Fruit fly (Drosophila melanogaster): ENCODE results near the gene eIF3l.

The eIF3l gene

DNA sequence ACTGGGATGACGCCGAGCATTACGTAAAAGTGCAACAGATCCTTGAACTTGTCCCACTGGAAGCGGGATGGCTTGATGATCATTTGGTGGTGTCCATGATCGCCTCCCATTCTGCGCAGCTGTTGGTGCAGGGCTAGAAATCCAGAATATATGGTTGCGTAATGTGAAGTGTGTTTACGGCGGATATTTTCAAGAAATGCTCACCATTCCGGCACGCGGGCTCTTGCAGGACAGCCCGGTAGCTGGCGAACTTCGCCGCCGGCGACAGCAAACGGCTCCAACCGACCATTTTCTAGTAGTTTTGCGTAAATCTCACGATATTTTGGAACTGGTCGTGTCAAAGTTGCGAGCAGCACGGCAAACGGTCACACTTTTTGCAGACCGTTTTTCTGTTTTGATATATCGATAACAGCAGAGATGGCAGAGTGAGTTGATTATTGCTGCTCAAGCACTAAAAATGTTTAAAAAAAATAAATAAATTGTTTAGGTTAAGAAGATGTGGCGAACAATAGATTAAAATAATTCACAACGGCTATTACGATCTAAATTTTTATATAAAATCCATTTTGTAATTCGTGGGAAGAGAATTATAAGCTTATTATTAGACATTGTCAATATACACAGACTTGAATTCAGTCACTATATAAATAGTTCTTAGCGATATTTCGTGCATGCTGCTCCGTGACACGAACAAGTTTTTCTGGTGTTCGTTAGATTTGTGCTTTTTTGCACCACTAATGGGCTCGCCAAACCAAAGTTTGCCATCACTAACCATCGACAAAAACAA is 7.6 kb downstream of the eIF3l start, which contains the start of the genes ND-SGDH and RhoGAP68F:
Gene ND-SGDH (minus strand): TSS at position 472 of the 787 bp plus-strand sequence.
Gene RhoGAP68F (plus strand): TSS at position 756 of the 787 bp plus-strand sequence.
- peak; percentile 72 for TF ChIP-seq noc (tag; optimal IDR thresholded peaks at IDR 0.05)

DNA sequence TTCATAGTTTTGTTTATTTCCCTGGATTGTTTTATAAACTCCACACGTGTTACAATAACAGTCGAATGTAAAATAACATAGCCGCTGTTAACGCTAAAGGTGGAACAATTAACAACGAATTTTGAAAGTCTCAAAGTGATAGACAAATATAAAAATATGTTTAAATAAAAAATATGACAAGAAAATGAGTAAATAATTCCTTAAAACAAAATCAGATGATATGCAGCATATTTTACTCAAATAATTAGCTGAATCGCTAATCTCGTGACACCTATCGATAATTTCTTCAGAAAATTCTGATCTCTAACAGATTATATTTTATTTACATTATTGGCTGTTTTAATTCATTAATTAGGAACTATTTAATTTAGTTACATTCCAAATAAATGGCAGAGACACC is 9.3 kb downstream of the eIF3l start, which contains the start of the genes CG5645 and Atg12:
Gene CG5645 (minus strand): TSS at position 77 of the 400 bp plus-strand sequence.
Gene Atg12 (plus strand): TSS at position 338 of the 400 bp plus-strand sequence.
- TF ChIP-seq noc (tag; optimal IDR thresholded peaks at IDR 0.05): peak; percentile 56

DNA sequence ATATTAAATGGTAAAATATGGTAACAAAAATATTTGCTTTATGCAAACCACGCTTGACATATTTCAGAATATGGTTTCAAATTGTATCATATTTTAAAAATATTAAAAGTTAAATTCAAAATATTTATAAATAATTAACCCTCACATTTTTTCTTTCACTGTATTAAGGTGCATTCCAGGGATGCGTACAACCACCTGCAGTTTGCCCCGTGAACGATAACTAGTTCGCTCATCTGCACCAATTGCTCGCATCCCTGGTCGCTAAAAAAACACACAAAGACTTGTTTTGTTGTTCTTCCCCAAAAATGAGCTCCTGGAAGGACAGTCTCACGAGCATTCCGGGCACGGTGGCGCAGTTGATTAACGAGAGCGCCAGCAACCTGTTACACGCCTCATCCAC is 14.0 kb downstream of the eIF3l start, which contains the start of gene DEF8:
Gene DEF8 (plus strand): TSS at position 229 of the 400 bp plus-strand sequence.
- TF ChIP-seq noc (tag; optimal IDR thresholded peaks at IDR 0.05): peak; percentile 62

DNA sequence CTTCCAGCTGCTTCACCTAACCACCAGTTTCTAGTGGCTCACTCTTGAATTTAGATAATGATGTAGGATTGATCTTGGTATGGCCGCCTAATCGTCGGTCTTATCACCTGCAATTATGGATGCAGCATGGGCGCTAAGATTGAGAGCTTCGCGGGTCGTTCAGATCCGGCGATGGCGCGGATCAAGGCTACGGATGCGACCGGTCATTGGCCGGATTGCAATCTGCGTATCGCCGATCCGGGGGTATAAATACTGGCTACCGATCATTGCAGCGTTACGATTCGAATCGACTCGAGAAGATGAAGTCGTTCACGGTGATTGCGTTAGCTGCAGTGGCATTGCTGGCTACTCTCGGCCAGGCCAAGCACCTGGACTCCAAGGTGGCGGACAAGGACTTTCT is 16.8 kb downstream of the eIF3l start, which contains the start of gene Lsp2:
Gene Lsp2 (plus strand): TSS at position 283 of the 400 bp plus-strand sequence.
- TF ChIP-seq noc (tag; optimal IDR thresholded peaks at IDR 0.05): no peak

DNA sequence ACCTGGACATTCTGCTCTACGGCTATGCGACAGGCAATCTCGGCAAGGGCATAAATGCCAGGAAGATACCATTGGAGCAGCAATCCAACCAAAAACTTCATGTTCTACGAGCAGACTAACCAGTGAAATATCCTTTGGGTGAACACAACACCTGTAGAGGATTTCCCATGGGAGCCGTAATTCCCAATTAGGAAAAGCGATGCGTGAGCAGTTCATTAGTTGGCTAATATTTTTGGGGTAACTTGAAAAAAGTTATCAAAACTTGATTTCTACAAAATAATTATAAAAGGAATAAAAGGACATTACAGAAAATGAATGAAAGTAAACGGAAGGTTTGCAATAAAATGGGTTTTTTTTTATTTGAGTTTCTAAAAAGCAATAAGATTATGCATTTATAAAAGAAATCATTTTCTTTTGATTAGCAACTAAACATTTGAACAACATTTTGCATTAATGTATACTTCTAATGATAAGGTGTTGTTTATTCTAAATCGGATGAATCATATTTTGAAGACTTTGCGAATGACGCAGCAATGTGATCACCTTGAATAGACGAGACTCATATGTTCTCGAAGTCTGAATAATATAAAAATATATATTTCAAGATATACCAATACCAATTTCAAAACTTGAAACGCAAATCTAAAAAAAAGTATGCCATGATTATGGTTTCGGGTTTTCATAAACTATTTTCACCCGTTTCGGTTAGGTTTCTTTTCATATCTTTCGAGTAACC is 18.4 kb downstream of the eIF3l start, which contains the start of the genes Ir68b and CG34241:
Gene Ir68b (minus strand): TSS at position 101 of the 736 bp plus-strand sequence.
Gene CG34241 (plus strand): TSS at position 686 of the 736 bp plus-strand sequence.
- TF ChIP-seq noc (tag; optimal IDR thresholded peaks at IDR 0.05): no peak

DNA sequence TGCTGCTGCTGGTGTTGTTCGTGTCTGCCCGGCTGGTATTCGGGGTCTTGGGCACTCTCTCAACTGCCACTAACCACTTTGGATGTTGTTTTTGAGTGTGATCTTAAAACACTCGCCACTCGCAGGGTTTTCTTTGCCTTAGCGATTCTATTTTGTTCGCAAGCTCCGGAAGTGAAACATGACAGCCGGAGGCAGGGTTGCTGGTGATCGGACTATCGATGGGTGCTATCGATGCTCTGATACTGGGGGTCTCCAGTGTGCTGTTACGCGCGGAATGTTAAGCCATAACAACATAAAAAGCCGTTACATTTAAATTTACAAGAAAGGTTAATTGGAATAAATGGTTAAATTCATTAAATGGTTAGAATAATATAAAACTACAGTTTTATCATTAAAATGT is 20.9 kb downstream of the eIF3l start, which contains the start of gene yps:
Gene yps (minus strand): TSS at position 176 of the 400 bp plus-strand sequence.
- TF ChIP-seq noc (tag; optimal IDR thresholded peaks at IDR 0.05): peak; percentile 66

DNA sequence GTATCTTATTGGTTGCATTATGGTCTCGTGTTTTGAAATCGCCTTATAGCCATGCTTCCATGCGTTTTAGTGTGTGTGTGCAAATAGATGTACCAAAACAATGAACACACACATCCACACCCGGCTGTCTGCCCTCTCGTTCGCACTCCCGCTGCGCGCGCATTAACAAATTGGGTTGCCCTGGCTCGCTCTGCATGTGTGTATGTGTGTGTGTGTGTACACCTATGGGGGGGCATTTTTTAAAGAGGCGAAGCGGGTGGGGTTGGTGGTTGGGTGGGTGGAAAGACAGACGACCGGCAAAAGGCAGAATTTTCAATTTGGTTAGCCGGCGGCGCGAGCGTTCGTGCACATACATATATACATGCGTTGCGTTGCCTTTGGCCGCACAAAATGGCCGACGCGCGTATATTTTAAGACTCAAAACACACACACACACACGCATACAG is 21.7 kb downstream of the eIF3l start:
- no peak for TF ChIP-seq noc (tag; optimal IDR thresholded peaks at IDR 0.05)

DNA sequence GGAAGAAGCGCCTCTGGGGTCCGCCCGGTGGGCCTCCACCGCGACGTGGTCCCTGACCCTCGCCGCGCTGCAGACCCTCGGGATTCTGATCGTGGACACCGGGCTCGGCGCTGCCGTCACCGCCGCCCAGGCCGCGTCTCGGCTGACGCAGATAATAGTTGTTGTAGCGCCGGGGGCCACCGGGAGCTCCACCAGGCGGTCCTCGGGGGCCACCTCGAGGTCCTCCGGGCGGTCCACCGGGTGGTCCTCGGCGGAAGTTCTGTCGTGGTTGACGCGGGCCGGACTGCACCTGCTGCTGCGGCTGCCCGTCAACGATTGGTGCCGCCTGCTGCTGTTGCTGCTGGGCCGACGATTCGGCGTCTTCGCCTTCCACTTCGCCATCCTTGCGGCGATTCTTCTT is 23.0 kb downstream of the eIF3l start:
- TF ChIP-seq noc (tag; optimal IDR thresholded peaks at IDR 0.05): no peak

DNA sequence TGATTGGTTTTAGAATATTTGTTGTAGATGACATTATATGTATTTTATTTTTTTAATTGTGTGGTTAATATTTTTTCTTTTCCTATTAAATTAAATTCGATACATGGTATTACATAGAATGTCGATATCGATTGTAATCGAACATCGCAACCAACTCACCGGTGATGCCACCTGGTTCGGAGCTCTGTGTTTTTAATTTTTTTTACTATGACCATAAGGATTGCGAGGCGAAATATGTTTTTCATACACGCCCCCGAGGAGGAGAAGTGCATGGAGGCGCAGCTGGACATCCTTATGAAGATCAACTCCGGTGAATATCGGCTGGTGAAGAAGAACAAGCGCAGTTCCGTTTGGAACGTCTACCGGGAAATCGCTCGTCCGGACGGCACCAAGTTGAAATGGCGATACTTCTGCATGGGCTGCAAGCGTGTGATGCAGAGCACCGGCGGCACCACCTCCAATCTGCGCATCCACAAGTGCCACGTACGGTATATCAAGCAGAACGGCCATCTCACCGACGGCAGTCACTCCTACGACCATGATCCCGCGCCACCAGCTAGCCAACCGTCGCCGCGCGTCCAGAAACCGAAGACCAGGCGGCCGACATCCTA is 25.9 kb downstream of the eIF3l start, which contains the start of gene CG11560:
Gene CG11560 (plus strand): TSS at position 145 of the 611 bp plus-strand sequence.
- TF ChIP-seq noc (tag; optimal IDR thresholded peaks at IDR 0.05): no peak

DNA sequence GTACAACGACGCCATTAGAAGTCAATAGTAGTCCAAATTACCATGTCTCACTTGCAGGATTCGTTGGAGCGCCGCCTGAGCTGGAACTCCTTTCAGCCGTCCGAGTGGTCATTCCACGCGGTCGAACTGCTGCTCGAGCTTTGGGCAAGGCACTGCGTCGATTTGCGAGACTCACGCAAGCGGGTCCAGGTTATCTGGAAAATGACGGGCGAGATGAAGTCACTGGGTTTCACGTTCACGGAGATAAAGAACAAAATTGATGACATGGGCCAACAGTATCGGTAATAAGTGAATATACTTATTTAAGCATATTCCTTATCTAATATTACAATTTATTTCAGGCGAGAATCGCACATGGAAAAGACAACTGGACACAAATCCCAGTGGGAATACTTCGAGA is 27.3 kb downstream of the eIF3l start:
- no peak for TF ChIP-seq noc (tag; optimal IDR thresholded peaks at IDR 0.05)

DNA sequence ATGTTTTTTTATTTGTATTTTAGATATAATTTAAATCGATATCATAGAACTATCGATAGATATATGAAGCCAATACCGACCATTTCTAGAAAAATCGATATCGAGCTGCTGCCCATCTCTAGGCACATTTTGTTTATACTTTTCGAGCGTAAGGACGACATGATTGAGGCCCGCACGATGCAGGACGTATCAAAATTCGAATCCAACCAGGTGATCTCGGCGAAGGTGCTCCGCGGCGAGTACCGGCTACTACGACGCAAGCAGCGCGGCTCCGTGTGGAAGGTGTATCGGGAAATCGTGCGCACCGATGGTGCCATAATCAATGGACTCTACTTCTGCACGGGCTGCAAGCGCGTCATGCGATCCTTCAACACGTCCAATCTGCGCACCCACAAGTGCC is 27.7 kb downstream of the eIF3l start, which contains the start of gene ssp:
Gene ssp (plus strand): TSS at position 102 of the 400 bp plus-strand sequence.
- no peak for TF ChIP-seq noc (tag; optimal IDR thresholded peaks at IDR 0.05)

DNA sequence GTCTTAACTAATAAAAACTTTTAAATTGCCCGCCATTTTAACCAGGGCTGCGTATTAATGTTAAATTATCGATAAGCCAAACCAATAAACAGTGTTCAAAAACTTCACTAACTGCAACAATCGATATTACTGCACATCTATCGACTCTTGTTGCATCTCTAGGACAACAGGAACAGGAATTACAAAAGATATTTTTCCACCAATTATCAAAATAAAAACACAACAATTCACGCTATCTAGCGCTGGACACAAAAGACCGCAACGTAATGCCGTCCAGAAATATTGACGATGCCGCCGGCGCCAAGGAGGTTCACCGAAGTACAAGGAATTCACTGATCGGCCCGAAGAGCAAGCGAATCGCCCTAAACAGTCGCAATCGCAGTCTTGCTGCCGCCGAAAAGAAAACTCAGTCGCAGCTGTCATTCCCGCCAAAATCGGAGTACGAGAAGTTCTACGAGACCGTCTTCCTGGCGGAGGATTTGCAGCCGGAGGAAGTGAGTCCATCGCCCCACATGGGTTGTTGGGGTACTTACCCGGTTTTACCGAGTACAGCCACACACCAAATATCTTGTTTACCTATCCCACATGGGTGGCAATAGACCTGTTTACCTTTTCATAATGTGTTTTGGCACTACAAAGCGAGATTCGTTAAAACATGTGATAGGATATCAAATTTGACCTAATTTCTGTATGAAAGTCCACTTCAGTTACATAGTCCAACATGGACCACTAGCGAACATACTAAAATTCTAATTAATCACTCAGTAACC is 29.7 kb downstream of the eIF3l start, which contains the start of gene vers:
Gene vers (plus strand): TSS at position 136 of the 770 bp plus-strand sequence.
- no peak for TF ChIP-seq noc (tag; optimal IDR thresholded peaks at IDR 0.05)

DNA sequence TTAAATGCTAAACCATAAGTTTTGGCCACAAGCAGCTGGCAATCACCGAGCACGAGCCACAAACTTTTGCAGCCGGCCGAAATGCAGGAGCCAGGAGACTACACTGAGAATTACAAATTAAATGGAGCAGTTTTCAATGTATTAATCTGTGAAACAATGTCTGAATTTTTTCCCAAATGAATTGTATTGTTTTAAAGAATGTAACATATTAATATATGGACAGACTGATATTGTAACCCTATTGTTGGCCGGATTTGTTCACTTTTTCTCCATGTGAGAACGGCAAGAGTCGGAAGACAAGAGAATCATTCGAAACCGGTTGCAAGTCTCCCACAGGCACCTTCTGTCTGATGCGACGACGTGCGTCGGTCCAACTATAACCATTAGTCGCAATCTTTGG is 30.8 kb downstream of the eIF3l start:
- no peak for TF ChIP-seq noc (tag; optimal IDR thresholded peaks at IDR 0.05)

DNA sequence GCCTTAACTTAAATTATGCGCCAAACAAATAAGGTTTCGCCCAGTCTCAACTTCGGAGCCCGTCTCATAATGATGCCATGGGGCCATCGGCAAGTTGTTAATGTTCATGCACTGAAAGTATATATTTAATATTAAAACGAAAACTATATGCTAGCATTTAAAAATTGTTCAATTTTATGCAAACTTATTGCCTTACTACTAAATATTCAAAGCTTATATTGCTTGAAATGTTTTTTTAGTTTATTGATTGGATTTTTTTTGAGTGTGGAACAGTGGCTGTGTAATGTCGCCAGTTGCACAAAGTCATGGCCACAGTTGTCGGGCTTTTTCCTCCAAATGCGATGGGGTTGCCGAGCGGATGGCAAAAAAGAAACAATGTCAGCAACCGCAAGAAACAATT is 31.7 kb downstream of the eIF3l start:
- TF ChIP-seq noc (tag; optimal IDR thresholded peaks at IDR 0.05): no peak

DNA sequence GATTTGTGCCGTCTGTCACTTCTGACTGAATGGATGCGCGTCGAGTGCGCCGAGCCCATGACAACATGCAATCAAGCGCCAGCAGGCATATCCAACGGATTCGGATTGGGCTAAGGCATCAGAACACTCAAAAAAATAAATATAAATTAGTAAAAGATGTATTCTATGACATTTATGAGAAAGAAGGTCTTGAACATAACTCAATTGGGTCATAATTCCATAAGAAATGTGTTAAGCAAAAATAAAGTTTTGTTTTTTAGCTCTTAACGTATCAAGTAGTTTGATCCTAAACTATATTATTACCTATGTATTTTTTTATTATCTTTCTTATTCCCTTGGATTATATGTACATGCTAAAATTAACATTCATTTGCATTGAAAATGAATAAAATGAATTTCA is 32.3 kb downstream of the eIF3l start:
- no peak for TF ChIP-seq noc (tag; optimal IDR thresholded peaks at IDR 0.05)
